Worm (Caenorhabditis elegans) whole organism, young adult: ENCODE measurements around the gene lido-12.

Experiments
- B0261.1 ChIP-seq: sonication (generic microtip); optimal IDR thresholded peaks from 2 replicates; lab custom pipeline; 2016; ENCODE audit warnings: mild to moderate bottlenecking, missing genetic modification characterization, moderate library complexity, missing compliant biosample characterization
- B0336.3 ChIP-seq: fragments of 200-800 bp; sonication (Bioruptor generic); IDR thresholded peaks from 2 replicates; pipeline ENCODE4 v1.3.6; 2022; ENCODE audit warnings: missing genetic modification characterization, missing compliant biosample characterization
- F23B12.7 ChIP-seq: sonication (generic microtip); optimal IDR thresholded peaks from 2 replicates; lab custom pipeline; 2017; ENCODE audit warnings: missing genetic modification characterization, mild to moderate bottlenecking, missing compliant biosample characterization, antibody characterized with exemption, moderate library complexity; ENCODE audit not compliant: insufficient read depth
- F39B2.1 ChIP-seq: fragments of 200-800 bp; sonication (Bioruptor generic); IDR thresholded peaks from 2 replicates; pipeline ENCODE4 v1.3.6; 2022; ENCODE audit warnings: missing genetic modification reagents, missing genetic modification characterization, missing compliant biosample characterization
- F55B11.4 ChIP-seq: sonication (generic microtip); optimal IDR thresholded peaks from 2 replicates; lab custom pipeline; 2016; ENCODE audit warnings: missing compliant biosample characterization, missing genetic modification characterization, borderline replicate concordance; ENCODE audit not compliant: insufficient read depth
- T07F8.4 ChIP-seq: sonication (generic microtip); optimal IDR thresholded peaks from 2 replicates; lab custom pipeline; 2016; ENCODE audit warnings: mild to moderate bottlenecking, missing genetic modification characterization, moderate library complexity, missing compliant biosample characterization
- Y56A3A.18 ChIP-seq: fragments of 200-800 bp; sonication (Bioruptor generic); IDR thresholded peaks from 2 replicates; pipeline ENCODE4 v1.3.6; 2022; ENCODE audit warnings: missing genetic modification reagents, missing genetic modification characterization, missing compliant biosample characterization
- Y95B8A.8 ChIP-seq: fragments of 200-800 bp; sonication (Bioruptor generic); IDR thresholded peaks from 2 replicates; pipeline ENCODE4 v1.3.6; 2022; ENCODE audit warnings: missing genetic modification reagents, missing genetic modification characterization, missing compliant biosample characterization
- aptf-3 ChIP-seq: fragments of 200-800 bp; sonication (Bioruptor generic); IDR thresholded peaks from 2 replicates; pipeline ENCODE4 v1.3.6; 2022; ENCODE audit warnings: missing genetic modification characterization, missing compliant biosample characterization
- atf-7 ChIP-seq: sonication (generic microtip); optimal IDR thresholded peaks from 2 replicates; lab custom pipeline; 2017; ENCODE audit warnings: mild to moderate bottlenecking, missing genetic modification characterization, missing compliant biosample characterization
- attf-5 ChIP-seq: fragments of 200-800 bp; sonication (Bioruptor generic); optimal IDR thresholded peaks from 2 replicates; lab custom pipeline; 2018; ENCODE audit warnings: mild to moderate bottlenecking, missing genetic modification characterization, missing compliant biosample characterization
- cebp-1 ChIP-seq, 2 experiments: fragments of 200-800 bp in 1 of 2; sonication (Bioruptor generic) in 1 of 2; sonication (generic microtip) in 1 of 2; IDR thresholded peaks in 1 of 2; optimal IDR thresholded peaks in 1 of 2; 2 replicates each; pipeline versions ENCODE4 v1.3.6 to Lab custom; 2017 to 2022; ENCODE audit warnings: missing compliant biosample characterization in 2 of 2, missing genetic modification characterization in 2 of 2, mild to moderate bottlenecking in 1 of 2, missing genetic modification reagents in 1 of 2, moderate library complexity in 1 of 2
- cebp-2 ChIP-seq: fragments of 200-800 bp; sonication (Bioruptor generic); IDR thresholded peaks from 2 replicates; pipeline ENCODE4 v1.3.6; 2022; ENCODE audit warnings: missing genetic modification characterization, missing compliant biosample characterization
- ceh-27 ChIP-seq: fragments of 200-800 bp; sonication (Bioruptor generic); optimal IDR thresholded peaks from 2 replicates; lab custom pipeline; 2018; ENCODE audit warnings: mild to moderate bottlenecking, missing genetic modification characterization, moderate library complexity, missing compliant biosample characterization
- ceh-91 ChIP-seq: fragments of 200-800 bp; sonication (Bioruptor generic); IDR thresholded peaks from 2 replicates; pipeline ENCODE4 v1.3.6; 2022; ENCODE audit warnings: missing genetic modification reagents, missing genetic modification characterization, missing compliant biosample characterization
- egl-18 ChIP-seq: fragments of 200-800 bp; sonication (Bioruptor generic); IDR thresholded peaks from 2 replicates; pipeline ENCODE4 v1.3.6; 2022; ENCODE audit warnings: missing genetic modification reagents, missing genetic modification characterization, missing compliant biosample characterization
- egrh-3 ChIP-seq: fragments of 200-800 bp; sonication (Bioruptor generic); IDR thresholded peaks from 2 replicates; pipeline ENCODE4 v1.3.6; 2022; ENCODE audit warnings: missing genetic modification reagents, missing genetic modification characterization, missing compliant biosample characterization
- ets-4 ChIP-seq: fragments of 200-800 bp; sonication (Bioruptor generic); optimal IDR thresholded peaks from 2 replicates; lab custom pipeline; 2018; ENCODE audit warnings: mild to moderate bottlenecking, missing genetic modification characterization, missing compliant biosample characterization
- gei-17 ChIP-seq: fragments of 200-800 bp; sonication (Bioruptor generic); optimal IDR thresholded peaks from 2 replicates; lab custom pipeline; 2018; ENCODE audit warnings: mild to moderate bottlenecking, missing genetic modification characterization, missing compliant biosample characterization
- hmg-1.2 ChIP-seq: fragments of 200-800 bp; sonication (Bioruptor generic); IDR thresholded peaks from 2 replicates; pipeline ENCODE4 v1.3.6; 2022; ENCODE audit warnings: missing genetic modification reagents, missing genetic modification characterization, missing compliant biosample characterization
- hmg-20 ChIP-seq: fragments of 200-800 bp; sonication (Bioruptor generic); IDR thresholded peaks from 2 replicates; pipeline ENCODE4 v1.3.6; 2022; ENCODE audit warnings: missing genetic modification reagents, missing genetic modification characterization, missing compliant biosample characterization
- hrde-1 ChIP-seq: sonication (generic microtip); optimal IDR thresholded peaks from 2 replicates; lab custom pipeline; 2016; ENCODE audit warnings: missing genetic modification characterization, mild to moderate bottlenecking, missing compliant biosample characterization, moderate library complexity, missing genotype, missing genetic modification reagents, borderline replicate concordance
- lag-1 ChIP-seq: fragments of 200-800 bp; sonication (Bioruptor generic); IDR thresholded peaks from 2 replicates; pipeline ENCODE4 v1.3.6; 2022; ENCODE audit warnings: missing genetic modification reagents, missing genetic modification characterization, missing compliant biosample characterization
- let-526 ChIP-seq: fragments of 200-800 bp; sonication (Bioruptor generic); IDR thresholded peaks from 2 replicates; pipeline ENCODE4 v1.3.6; 2022; ENCODE audit warnings: missing genetic modification reagents, missing genetic modification characterization, missing compliant biosample characterization
- let-607 ChIP-seq, 2 experiments: fragments of 200-800 bp in 1 of 2; sonication (Bioruptor generic) in 1 of 2; sonication (generic microtip) in 1 of 2; optimal IDR thresholded peaks; 2 replicates each; lab custom pipeline; 2016 to 2018; ENCODE audit warnings: mild to moderate bottlenecking in 2 of 2, missing compliant biosample characterization in 2 of 2, missing genetic modification characterization in 2 of 2, moderate library complexity in 2 of 2, missing genotype in 1 of 2
- lin-35 ChIP-seq, 3 experiments: fragments of 150-350 bp in 2 of 3; sonication (generic microtip) in 1 of 3; optimal IDR thresholded peaks; 2 replicates each; lab custom pipeline; 2014 to 2018; ENCODE audit warnings: missing biosample characterization in 3 of 3, missing genetic modification characterization in 3 of 3, missing genetic modification reagents in 3 of 3
- lin-40 ChIP-seq: sonication (generic microtip); optimal IDR thresholded peaks from 2 replicates; lab custom pipeline; 2016; ENCODE audit warnings: missing genetic modification characterization, mild to moderate bottlenecking, missing compliant biosample characterization, missing genotype, missing genetic modification reagents
- lsy-27 ChIP-seq: sonication (generic microtip); optimal IDR thresholded peaks from 2 replicates; lab custom pipeline; 2017; ENCODE audit warnings: missing genetic modification characterization, mild to moderate bottlenecking, missing compliant biosample characterization, antibody characterized with exemption, missing genotype, borderline replicate concordance; ENCODE audit not compliant: insufficient read depth
- madf-3 ChIP-seq: fragments of 200-800 bp; sonication (Bioruptor generic); IDR thresholded peaks from 2 replicates; pipeline ENCODE4 v1.3.6; 2022; ENCODE audit warnings: missing genetic modification reagents, missing genetic modification characterization, missing compliant biosample characterization
- madf-6 ChIP-seq: fragments of 200-800 bp; sonication (Bioruptor generic); IDR thresholded peaks from 2 replicates; pipeline ENCODE4 v1.3.6; 2022; ENCODE audit warnings: missing genetic modification reagents, missing genetic modification characterization, missing compliant biosample characterization
- mcd-1 ChIP-seq: fragments of 200-800 bp; sonication (Bioruptor generic); IDR thresholded peaks from 2 replicates; pipeline ENCODE4 v1.3.6; 2022; ENCODE audit warnings: missing genetic modification reagents, missing genetic modification characterization, missing compliant biosample characterization
- nhr-80 ChIP-seq: sonication (generic microtip); optimal IDR thresholded peaks from 2 replicates; lab custom pipeline; 2016; ENCODE audit warnings: missing genetic modification characterization, missing compliant biosample characterization
- pha-4 ChIP-seq: fragments of 150-350 bp; sonication (generic microtip); optimal IDR thresholded peaks from 2 replicates; lab custom pipeline; 2014; ENCODE audit warnings: missing biosample characterization, missing genetic modification reagents, missing genetic modification characterization
- snpc-1.3 ChIP-seq: sonication (generic microtip); optimal IDR thresholded peaks from 2 replicates; lab custom pipeline; 2017; ENCODE audit warnings: missing genetic modification characterization, mild to moderate bottlenecking, missing compliant biosample characterization, antibody characterized with exemption, moderate library complexity, missing genotype, missing genetic modification reagents; ENCODE audit not compliant: insufficient read depth
- snpc-4 ChIP-seq, 5 experiments: fragments of 150-350 bp in 1 of 5; sonication (generic microtip) in 4 of 5; optimal IDR thresholded peaks; 2 replicates each; lab custom pipeline; 2014 to 2018; ENCODE audit warnings: missing genetic modification characterization in 5 of 5, missing biosample characterization in 3 of 5, antibody characterized with exemption in 2 of 5, mild to moderate bottlenecking in 2 of 5, missing compliant biosample characterization in 2 of 5, missing genotype in 2 of 5, moderate library complexity in 2 of 5, missing genetic modification reagents in 1 of 5
- somi-1 ChIP-seq: fragments of 200-800 bp; sonication (Bioruptor generic); optimal IDR thresholded peaks from 2 replicates; lab custom pipeline; 2018; ENCODE audit warnings: mild to moderate bottlenecking, missing genetic modification characterization, missing compliant biosample characterization
- tbp1 ChIP-seq: fragments of 200-800 bp; sonication (Bioruptor generic); optimal IDR thresholded peaks from 2 replicates; lab custom pipeline; 2018; ENCODE audit warnings: mild to moderate bottlenecking, missing genetic modification characterization, missing compliant biosample characterization
- tbx-9 ChIP-seq: sonication (generic microtip); optimal IDR thresholded peaks from 2 replicates; lab custom pipeline; 2016; ENCODE audit warnings: borderline replicate concordance, missing genetic modification characterization, inconsistent platforms, missing compliant biosample characterization
- tlf-1 ChIP-seq: fragments of 200-800 bp; sonication (Bioruptor generic); optimal IDR thresholded peaks from 2 replicates; lab custom pipeline; 2018; ENCODE audit warnings: mild to moderate bottlenecking, missing genetic modification characterization, missing compliant biosample characterization
- unc-130 ChIP-seq: sonication (generic microtip); optimal IDR thresholded peaks from 2 replicates; lab custom pipeline; 2016; ENCODE audit warnings: missing genetic modification reagents, missing genetic modification characterization, missing compliant biosample characterization
- unc-62 ChIP-seq: fragments of 150-350 bp; optimal IDR thresholded peaks from 2 replicates; lab custom pipeline; 2014; ENCODE audit warnings: missing biosample characterization, missing genetic modification reagents, missing genetic modification characterization
- ztf-18 ChIP-seq: sonication (generic microtip); optimal IDR thresholded peaks from 2 replicates; lab custom pipeline; 2016; ENCODE audit warnings: missing genotype, mild to moderate bottlenecking, missing genetic modification characterization, missing compliant biosample characterization
- ztf-22 ChIP-seq: fragments of 200-800 bp; sonication (Bioruptor generic); optimal IDR thresholded peaks from 2 replicates; lab custom pipeline; 2018; ENCODE audit warnings: mild to moderate bottlenecking, missing genetic modification characterization, moderate library complexity, missing compliant biosample characterization
- ztf-25 ChIP-seq: fragments of 200-800 bp; sonication (Bioruptor generic); IDR thresholded peaks from 2 replicates; pipeline ENCODE4 v1.3.6; 2022; ENCODE audit warnings: missing genetic modification reagents, missing genetic modification characterization, missing compliant biosample characterization
- ztf-26 ChIP-seq: sonication (generic microtip); optimal IDR thresholded peaks from 2 replicates; lab custom pipeline; 2017; ENCODE audit warnings: missing genetic modification characterization, missing compliant biosample characterization
- ztf-3 ChIP-seq: fragments of 200-800 bp; sonication (Bioruptor generic); optimal IDR thresholded peaks from 2 replicates; lab custom pipeline; 2018; ENCODE audit warnings: mild to moderate bottlenecking, missing genetic modification characterization, missing compliant biosample characterization
- ztf-6 ChIP-seq: fragments of 200-800 bp; sonication (Bioruptor generic); IDR thresholded peaks from 2 replicates; pipeline ENCODE4 v1.3.6; 2022; ENCODE audit warnings: missing genetic modification reagents, missing genetic modification characterization, missing compliant biosample characterization

The lido-12 gene

ce11 chrII:3036344-3036743, 30.7 kb downstream of the lido-12 start:
- TF ChIP-seq madf-3 (GFP tag; lab: Robert Waterston, UW), result no peak
- no peak for TF ChIP-seq ets-4 (GFP tag; lab: Kevin White, UChicago)
- no peak for TF ChIP-seq hmg-1.2 (GFP tag; lab: Robert Waterston, UW)
- TF ChIP-seq ztf-3, result no peak
- peak; percentile 89 for TF ChIP-seq ztf-18 (tag; lab: Kevin White, UChicago)
- peak; percentile 5 for TF ChIP-seq attf-5 (GFP tag; lab: Kevin White, UChicago)
- TF ChIP-seq F23B12.7 (tag; lab: Kevin White, UChicago), result no peak
- TF ChIP-seq lin-40 (tag; lab: Kevin White, UChicago), result peak; percentile 30
- TF ChIP-seq aptf-3 (GFP tag; lab: Robert Waterston, UW), result no peak
- TF ChIP-seq unc-130 (GFP tag; lab: Kevin White, UChicago), result no peak
- no peak for TF ChIP-seq ztf-6
- no peak for TF ChIP-seq B0261.1
- no peak for TF ChIP-seq Y56A3A.18 (GFP tag; lab: Robert Waterston, UW)
- TF ChIP-seq tbx-9 (tag; lab: Kevin White, UChicago), result no peak
- TF ChIP-seq let-607 (tag; optimal IDR thresholded peaks at IDR 0.05; lab: Kevin White, UChicago), result no peak
- TF ChIP-seq somi-1 (GFP tag; lab: Kevin White, UChicago), result no peak
- TF ChIP-seq gei-17, result peak; percentile 9
- no peak for TF ChIP-seq unc-62 (GFP tag; lab: Kevin White, UChicago)
- TF ChIP-seq lin-35 (GFP tag; optimal IDR thresholded peaks at IDR 0.05; lab: Kevin White, UChicago), result no peak
- no peak for TF ChIP-seq F39B2.1
- TF ChIP-seq B0336.3 (GFP tag; lab: Robert Waterston, UW), result no peak
- TF ChIP-seq T07F8.4 (tag; lab: Kevin White, UChicago), result no peak
- TF ChIP-seq cebp-1 (GFP tag; IDR thresholded peaks at IDR 0.05; lab: Robert Waterston, UW), result no peak
- TF ChIP-seq cebp-1 (tag; optimal IDR thresholded peaks at IDR 0.05; lab: Kevin White, UChicago), result peak; percentile 9
- no peak for TF ChIP-seq ceh-27 (GFP tag; lab: Kevin White, UChicago)
- no peak for TF ChIP-seq ztf-25
- no peak for TF ChIP-seq let-526
- no peak for TF ChIP-seq hrde-1 (tag; lab: Kevin White, UChicago)
- no peak for TF ChIP-seq madf-6
- TF ChIP-seq lag-1 (GFP tag; lab: Robert Waterston, UW), result no peak
- TF ChIP-seq ztf-26 (tag; lab: Kevin White, UChicago), result peak; percentile 80
- TF ChIP-seq nhr-80 (tag; lab: Kevin White, UChicago), result no peak
- TF ChIP-seq ceh-91, result no peak
- no peak for TF ChIP-seq snpc-4 (GFP tag; optimal IDR thresholded peaks at IDR 0.05; lab: Kevin White, UChicago)
- TF ChIP-seq snpc-4 (tag; optimal IDR thresholded peaks at IDR 0.05; lab: Kevin White, UChicago), result no peak
- no peak for TF ChIP-seq tbp1
- no peak for TF ChIP-seq F55B11.4 (tag; lab: Kevin White, UChicago)
- no peak for TF ChIP-seq ztf-22 (GFP tag; lab: Kevin White, UChicago)
- no peak for TF ChIP-seq tlf-1 (GFP tag; lab: Kevin White, UChicago)
- no peak for TF ChIP-seq hmg-20 (GFP tag; lab: Robert Waterston, UW)
- no peak for TF ChIP-seq atf-7
- peak; percentile 41 for TF ChIP-seq mcd-1 (GFP tag; lab: Robert Waterston, UW)
- no peak for TF ChIP-seq cebp-2
- no peak for TF ChIP-seq pha-4 (tag; lab: Kevin White, UChicago)
- TF ChIP-seq lsy-27 (tag; lab: Kevin White, UChicago), result no peak
- TF ChIP-seq egrh-3 (GFP tag; lab: Robert Waterston, UW), result no peak
- 0 out of 2 replicates have a peak, but pooled peaks have one; percentile 14 for TF ChIP-seq Y95B8A.8 (GFP tag; lab: Robert Waterston, UW)
- no peak for TF ChIP-seq snpc-1.3 (tag; lab: Kevin White, UChicago)
- TF ChIP-seq egl-18 (GFP tag; lab: Robert Waterston, UW), result no peak
